Worm (Caenorhabditis elegans) whole organism, L1 larva: ENCODE measurements around the gene ger-1.

Experiments used
- aly-2 ChIP-seq: fragments of 150-350 bp; optimal IDR thresholded peaks from 2 replicates; lab custom pipeline; 2014; ENCODE audit warnings: missing biosample characterization, missing genetic modification characterization
- ama-1 ChIP-seq: fragments of 150-350 bp; optimal IDR thresholded peaks from 2 replicates; lab custom pipeline; 2014
- ces-1 ChIP-seq: fragments of 150-350 bp; optimal IDR thresholded peaks from 2 replicates; lab custom pipeline; 2014; ENCODE audit warnings: missing biosample characterization, missing genetic modification reagents, missing genetic modification characterization
- elt-3 ChIP-seq, 6 experiments: fragments of 150-350 bp in 1 of 6; sonication (generic microtip); optimal IDR thresholded peaks; 2 replicates each; lab custom pipeline; 2017 to 2018; ENCODE audit warnings: missing biosample characterization in 6 of 6, missing genetic modification characterization in 6 of 6, inconsistent platforms in 1 of 6
- fkh-4 ChIP-seq: sonication (generic microtip); optimal IDR thresholded peaks from 2 replicates; lab custom pipeline; 2016; ENCODE audit warnings: missing compliant biosample characterization, missing genetic modification characterization, borderline replicate concordance
- nhr-76 ChIP-seq: sonication (generic microtip); optimal IDR thresholded peaks from 2 replicates; lab custom pipeline; 2017; ENCODE audit warnings: missing biosample characterization, missing genetic modification characterization
- sup-37 ChIP-seq: fragments of 200-800 bp; sonication (Bioruptor generic); optimal IDR thresholded peaks from 2 replicates; lab custom pipeline; 2018; ENCODE audit warnings: mild to moderate bottlenecking, missing genetic modification characterization, missing compliant biosample characterization
- unc-62 ChIP-seq: fragments of 150-350 bp; optimal IDR thresholded peaks from 2 replicates; lab custom pipeline; 2014; ENCODE audit warnings: missing biosample characterization, missing genetic modification reagents, missing genetic modification characterization

DNA sequence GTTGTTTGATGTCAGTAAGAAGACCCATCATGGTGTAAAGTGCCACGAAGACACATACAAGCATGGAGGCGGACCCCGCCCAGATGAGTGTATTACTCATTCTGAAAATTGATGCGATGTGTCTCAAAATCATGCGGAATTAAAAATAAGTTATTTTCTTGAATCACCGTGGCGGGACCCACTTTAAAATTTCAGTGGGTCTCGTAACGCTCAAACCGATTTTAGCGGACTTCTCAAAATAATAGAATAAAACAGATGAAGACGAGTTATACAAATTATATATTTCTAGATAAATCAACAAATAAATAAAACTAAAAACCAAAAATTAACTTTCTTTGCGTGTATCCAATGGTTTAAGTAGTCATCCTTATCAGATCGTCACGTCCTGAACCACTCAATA, 46.8 kb downstream of the ger-1 start, which contains the start of gene col-8:
- TF ChIP-seq fkh-4 (tag; lab: Kevin White, UChicago) (no peak), nhr-76 (no peak), ces-1 (no peak), sup-37 (GFP tag; lab: Kevin White, UChicago) (no peak), elt-3 (tag; optimal IDR thresholded peaks at IDR 0.05; lab: Kevin White, UChicago) (no peak), unc-62 (GFP tag; lab: Kevin White, UChicago) (no peak), aly-2 (tag; lab: Kevin White, UChicago) (no peak), ama-1 (no peak)
